Worm (Caenorhabditis elegans) whole organism, L1 larva: ENCODE data around the gene grl-25.

ENCODE experiments used
- C04F5.9 ChIP-seq: sonication (generic microtip); optimal IDR thresholded peaks from 2 replicates; lab custom pipeline; 2016; ENCODE audit warnings: missing genetic modification characterization, missing compliant biosample characterization
- C16A3.4 ChIP-seq: fragments of 150-350 bp; optimal IDR thresholded peaks from 2 replicates; lab custom pipeline; 2014; ENCODE audit warnings: missing biosample characterization, missing genetic modification characterization
- C34B4.2 ChIP-seq: sonication (generic microtip); optimal IDR thresholded peaks from 2 replicates; lab custom pipeline; 2017; ENCODE audit warnings: mild to moderate bottlenecking, missing genetic modification characterization, missing compliant biosample characterization
- Y116A8C.19 ChIP-seq: sonication (generic microtip); optimal IDR thresholded peaks from 2 replicates; lab custom pipeline; 2016; ENCODE audit warnings: missing compliant biosample characterization, missing genetic modification characterization, borderline replicate concordance
- aha-1 ChIP-seq: fragments of 150-350 bp; optimal IDR thresholded peaks from 2 replicates; lab custom pipeline; 2014; ENCODE audit warnings: missing biosample characterization, missing genetic modification characterization
- aly-2 ChIP-seq: fragments of 150-350 bp; optimal IDR thresholded peaks from 2 replicates; lab custom pipeline; 2014; ENCODE audit warnings: missing biosample characterization, missing genetic modification characterization
- blmp-1 ChIP-seq: fragments of 150-350 bp; optimal IDR thresholded peaks from 2 replicates; lab custom pipeline; 2014; ENCODE audit warnings: missing biosample characterization, missing genetic modification characterization
- ceh-63 ChIP-seq: fragments of 200-800 bp; sonication (Bioruptor generic); optimal IDR thresholded peaks from 2 replicates; lab custom pipeline; 2018; ENCODE audit warnings: mild to moderate bottlenecking, missing genetic modification characterization, missing compliant biosample characterization
- ceh-82 ChIP-seq, 3 experiments: fragments of 150-350 bp in 1 of 3; sonication (generic microtip) in 2 of 3; optimal IDR thresholded peaks; 2 replicates each; lab custom pipeline; 2014 to 2017; ENCODE audit warnings: missing biosample characterization in 3 of 3, missing genetic modification characterization in 3 of 3
- ces-1 ChIP-seq: fragments of 150-350 bp; optimal IDR thresholded peaks from 2 replicates; lab custom pipeline; 2014; ENCODE audit warnings: missing biosample characterization, missing genetic modification reagents, missing genetic modification characterization
- dpl-1 ChIP-seq, 3 experiments: fragments of 150-350 bp in 2 of 3; sonication (generic microtip) in 1 of 3; optimal IDR thresholded peaks; 2 replicates each; lab custom pipeline; 2014 to 2017; ENCODE audit warnings: missing biosample characterization in 3 of 3, missing genetic modification characterization in 3 of 3, missing genetic modification reagents in 3 of 3
- dsc-1 ChIP-seq: sonication (generic microtip); optimal IDR thresholded peaks from 2 replicates; lab custom pipeline; 2016; ENCODE audit warnings: mild to moderate bottlenecking, missing genetic modification characterization, missing compliant biosample characterization
- elt-2 ChIP-seq: sonication (generic microtip); optimal IDR thresholded peaks from 2 replicates; lab custom pipeline; 2016; ENCODE audit warnings: missing genetic modification characterization, mild to moderate bottlenecking, inconsistent platforms, missing compliant biosample characterization, missing genetic modification reagents
- elt-3 ChIP-seq, 6 experiments: fragments of 150-350 bp in 1 of 6; sonication (generic microtip); optimal IDR thresholded peaks; 2 replicates each; lab custom pipeline; 2017 to 2018; ENCODE audit warnings: missing biosample characterization in 6 of 6, missing genetic modification characterization in 6 of 6, inconsistent platforms in 1 of 6
- fkh-10 ChIP-seq: sonication (generic microtip); optimal IDR thresholded peaks from 2 replicates; lab custom pipeline; 2017; ENCODE audit warnings: missing biosample characterization, missing genetic modification reagents, missing genetic modification characterization
- fkh-4 ChIP-seq: sonication (generic microtip); optimal IDR thresholded peaks from 2 replicates; lab custom pipeline; 2016; ENCODE audit warnings: missing compliant biosample characterization, missing genetic modification characterization, borderline replicate concordance
- hlh-17 ChIP-seq: fragments of 200-800 bp; sonication (Bioruptor generic); optimal IDR thresholded peaks from 2 replicates; lab custom pipeline; 2018; ENCODE audit warnings: missing genetic modification characterization, mild to moderate bottlenecking, missing compliant biosample characterization, moderate library complexity, borderline replicate concordance
- hlh-4 ChIP-seq: sonication (generic microtip); optimal IDR thresholded peaks from 2 replicates; lab custom pipeline; 2016; ENCODE audit warnings: mild to moderate bottlenecking, missing genetic modification characterization, missing compliant biosample characterization
- hpl-2 ChIP-seq: fragments of 150-350 bp; optimal IDR thresholded peaks from 2 replicates; lab custom pipeline; 2014; ENCODE audit warnings: missing biosample characterization, missing genetic modification reagents, missing genetic modification characterization
- isw-1 ChIP-seq: fragments of 200-800 bp; sonication (Bioruptor generic); IDR thresholded peaks from 2 replicates; pipeline ENCODE4 v1.3.6; 2022; ENCODE audit warnings: missing genetic modification characterization, missing compliant biosample characterization
- jun-1 ChIP-seq: fragments of 150-350 bp; optimal IDR thresholded peaks from 2 replicates; lab custom pipeline; 2014; ENCODE audit warnings: missing biosample characterization, missing genetic modification reagents, missing genetic modification characterization
- lin-14 ChIP-seq: fragments of 200-800 bp; sonication (Bioruptor generic); optimal IDR thresholded peaks from 2 replicates; lab custom pipeline; 2018; ENCODE audit warnings: mild to moderate bottlenecking, missing genetic modification characterization, moderate library complexity, missing compliant biosample characterization
- lin-35 ChIP-seq, 2 experiments: fragments of 150-350 bp; optimal IDR thresholded peaks; 2 replicates each; lab custom pipeline; 2014; ENCODE audit warnings: missing biosample characterization in 2 of 2, missing genetic modification characterization in 2 of 2, missing genetic modification reagents in 2 of 2
- lin-39 ChIP-seq: fragments of 150-350 bp; optimal IDR thresholded peaks from 2 replicates; lab custom pipeline; 2014; ENCODE audit warnings: missing biosample characterization, missing genetic modification reagents, missing genetic modification characterization
- lir-3 ChIP-seq: sonication (generic microtip); optimal IDR thresholded peaks from 2 replicates; lab custom pipeline; 2016; ENCODE audit warnings: mild to moderate bottlenecking, missing genetic modification characterization, moderate library complexity, missing compliant biosample characterization; ENCODE audit not compliant: poor library complexity
- lsy-2 ChIP-seq, 2 experiments: fragments of 150-350 bp; optimal IDR thresholded peaks; 2 replicates each; lab custom pipeline; 2014; ENCODE audit warnings: missing biosample characterization in 2 of 2, missing genetic modification characterization in 2 of 2
- mab-9 ChIP-seq: fragments of 200-800 bp; sonication (Bioruptor generic); IDR thresholded peaks from 2 replicates; pipeline ENCODE4 v1.3.6; 2022; ENCODE audit warnings: missing genetic modification reagents, missing genetic modification characterization, missing compliant biosample characterization
- mef-2 ChIP-seq: fragments of 150-350 bp; optimal IDR thresholded peaks from 2 replicates; lab custom pipeline; 2014; ENCODE audit warnings: missing biosample characterization, missing genetic modification characterization
- mep-1 ChIP-seq: fragments of 150-350 bp; optimal IDR thresholded peaks from 2 replicates; lab custom pipeline; 2014; ENCODE audit warnings: missing biosample characterization, missing genetic modification characterization
- nhr-11 ChIP-seq: fragments of 150-350 bp; optimal IDR thresholded peaks from 2 replicates; lab custom pipeline; 2014; ENCODE audit warnings: missing biosample characterization, missing genetic modification characterization
- nhr-12 ChIP-seq: sonication (generic microtip); optimal IDR thresholded peaks from 2 replicates; lab custom pipeline; 2017; ENCODE audit warnings: missing biosample characterization, missing genetic modification characterization
- nhr-20 ChIP-seq: sonication (generic microtip); optimal IDR thresholded peaks from 2 replicates; lab custom pipeline; 2016; ENCODE audit warnings: mild to moderate bottlenecking, missing genetic modification characterization, missing compliant biosample characterization
- nhr-28 ChIP-seq: fragments of 150-350 bp; optimal IDR thresholded peaks from 2 replicates; lab custom pipeline; 2014; ENCODE audit warnings: missing biosample characterization, missing genetic modification characterization
- nhr-71 ChIP-seq: sonication (generic microtip); optimal IDR thresholded peaks from 2 replicates; lab custom pipeline; 2016; ENCODE audit warnings: mild to moderate bottlenecking, missing genetic modification characterization, moderate library complexity, missing compliant biosample characterization
- nhr-77 ChIP-seq: fragments of 150-350 bp; optimal IDR thresholded peaks from 2 replicates; lab custom pipeline; 2014; ENCODE audit warnings: missing biosample characterization, missing genetic modification characterization
- nhr-84 ChIP-seq: sonication (generic microtip); optimal IDR thresholded peaks from 2 replicates; lab custom pipeline; 2017; ENCODE audit warnings: missing biosample characterization, missing genetic modification characterization
- pag-3 ChIP-seq: sonication (generic microtip); optimal IDR thresholded peaks from 2 replicates; lab custom pipeline; 2017; ENCODE audit warnings: missing genetic modification characterization, mild to moderate bottlenecking, missing compliant biosample characterization, antibody characterized with exemption, borderline replicate concordance; ENCODE audit not compliant: insufficient read depth
- pqm-1 ChIP-seq: sonication (generic microtip); optimal IDR thresholded peaks from 3 replicates; lab custom pipeline; 2017; ENCODE audit warnings: missing biosample characterization, missing genetic modification characterization
- rnt-1 ChIP-seq: sonication (generic microtip); optimal IDR thresholded peaks from 2 replicates; lab custom pipeline; 2016; ENCODE audit warnings: mild to moderate bottlenecking, missing genetic modification characterization, moderate library complexity, missing compliant biosample characterization
- skn-1 ChIP-seq: fragments of 150-350 bp; optimal IDR thresholded peaks from 2 replicates; lab custom pipeline; 2014; ENCODE audit warnings: missing biosample characterization, missing genetic modification characterization
- snu-23 ChIP-seq: sonication (generic microtip); optimal IDR thresholded peaks from 2 replicates; lab custom pipeline; 2016; ENCODE audit warnings: missing genetic modification characterization, missing compliant biosample characterization
- sox-4 ChIP-seq: sonication (generic microtip); optimal IDR thresholded peaks from 2 replicates; lab custom pipeline; 2016; ENCODE audit warnings: missing genetic modification characterization, missing compliant biosample characterization
- sup-37 ChIP-seq: fragments of 200-800 bp; sonication (Bioruptor generic); optimal IDR thresholded peaks from 2 replicates; lab custom pipeline; 2018; ENCODE audit warnings: mild to moderate bottlenecking, missing genetic modification characterization, missing compliant biosample characterization
- swsn-7 ChIP-seq: sonication (generic microtip); optimal IDR thresholded peaks from 2 replicates; lab custom pipeline; 2016; ENCODE audit warnings: missing genetic modification characterization, missing compliant biosample characterization
- unc-30 ChIP-seq: sonication (generic microtip); optimal IDR thresholded peaks from 2 replicates; lab custom pipeline; 2017; ENCODE audit warnings: missing biosample characterization, missing genetic modification characterization
- unc-62 ChIP-seq: fragments of 150-350 bp; optimal IDR thresholded peaks from 2 replicates; lab custom pipeline; 2014; ENCODE audit warnings: missing biosample characterization, missing genetic modification reagents, missing genetic modification characterization
- unc-86 ChIP-seq: sonication (generic microtip); optimal IDR thresholded peaks from 2 replicates; lab custom pipeline; 2016; ENCODE audit warnings: missing genetic modification characterization, missing compliant biosample characterization
- vab-15 ChIP-seq: sonication (generic microtip); optimal IDR thresholded peaks from 2 replicates; lab custom pipeline; 2017; ENCODE audit warnings: missing genotype, mild to moderate bottlenecking, missing genetic modification characterization, missing compliant biosample characterization
- zag-1 ChIP-seq: fragments of 150-350 bp; optimal IDR thresholded peaks from 2 replicates; lab custom pipeline; 2014; ENCODE audit warnings: missing biosample characterization, missing genetic modification characterization
- ztf-11 ChIP-seq, 2 experiments: sonication (generic microtip); optimal IDR thresholded peaks; 2 replicates each; lab custom pipeline; 2016 to 2017; ENCODE audit warnings: missing genetic modification characterization in 2 of 2, missing biosample characterization in 1 of 2, missing compliant biosample characterization in 1 of 2

grl-25 gene

DNA sequence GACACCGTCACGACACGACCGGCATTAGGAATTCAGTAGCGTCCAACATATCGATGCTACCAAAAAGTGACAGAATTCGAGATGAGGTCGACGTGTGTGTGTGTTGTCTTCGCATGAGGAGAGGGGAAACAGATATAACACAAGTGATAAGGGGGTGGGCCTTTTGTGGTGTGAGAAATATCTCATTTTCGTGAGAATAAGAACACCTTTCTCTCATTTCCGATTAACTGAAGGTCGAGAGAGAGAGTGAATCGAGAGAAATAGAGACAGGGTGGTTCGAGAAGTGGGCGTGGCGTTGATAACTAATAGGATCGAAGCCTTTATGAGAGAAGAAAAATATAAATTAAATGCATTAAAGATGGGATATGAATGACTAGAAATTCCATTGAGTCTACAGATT is 21.0 kb downstream of the grl-25 start:
- TF ChIP-seq mef-2 (tag; lab: Kevin White, UChicago) (no peak), unc-86 (tag; lab: Kevin White, UChicago) (peak; percentile 52), nhr-71 (tag; lab: Kevin White, UChicago) (peak; percentile 29), lin-14 (GFP tag; lab: Kevin White, UChicago) (peak; percentile 59), blmp-1 (peak; percentile 83), elt-3 (tag; optimal IDR thresholded peaks at IDR 0.05; lab: Kevin White, UChicago) (peak in 3 of 6 experiments; percentile 38 to 69 (median 51)), snu-23 (GFP tag; lab: Kevin White, UChicago) (peak; percentile 33), dsc-1 (tag; lab: Kevin White, UChicago) (peak; percentile 34), swsn-7 (no peak)

DNA sequence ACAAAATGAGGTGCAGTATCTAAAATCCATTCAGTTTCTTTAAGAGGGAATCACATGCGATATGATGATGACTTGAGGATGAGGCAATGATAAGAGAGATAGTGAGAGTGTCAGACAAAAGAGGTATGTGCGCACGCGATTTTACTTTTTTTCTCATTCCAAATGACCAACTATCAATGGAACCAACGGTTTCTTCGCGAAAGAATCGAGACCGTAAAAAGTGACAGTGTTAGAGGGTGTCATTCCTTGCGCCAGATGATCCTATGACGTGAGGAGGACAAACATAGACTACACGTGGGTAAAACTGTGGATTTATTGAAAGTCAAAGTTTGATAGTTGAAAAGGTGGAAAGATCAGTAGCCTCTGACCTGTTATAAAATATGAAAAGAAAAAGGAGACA is 21.7 kb downstream of the grl-25 start:
- peak; percentile 67 for TF ChIP-seq nhr-20
- TF ChIP-seq fkh-4: no peak
- no peak for TF ChIP-seq pqm-1 (tag; lab: Kevin White, UChicago)
- TF ChIP-seq mep-1 (tag; lab: Kevin White, UChicago): peak; percentile 25
- TF ChIP-seq ces-1 (GFP tag; lab: Kevin White, UChicago): no peak
- TF ChIP-seq vab-15 (tag; lab: Kevin White, UChicago): no peak
- TF ChIP-seq aly-2 (tag; lab: Kevin White, UChicago): no peak
- TF ChIP-seq ztf-11 (tag; optimal IDR thresholded peaks at IDR 0.05; lab: Kevin White, UChicago): no peak
- TF ChIP-seq lin-35 (GFP tag; optimal IDR thresholded peaks at IDR 0.05; lab: Kevin White, UChicago): peak; percentile 15 to 68
- no peak for TF ChIP-seq mab-9 (GFP tag; lab: Robert Waterston, UW)
- TF ChIP-seq rnt-1 (tag; lab: Kevin White, UChicago): no peak
- TF ChIP-seq C16A3.4 (tag; lab: Kevin White, UChicago): peak; percentile 1
- TF ChIP-seq nhr-12 (tag; lab: Kevin White, UChicago): no peak
- TF ChIP-seq sup-37: no peak
- peak in 1 of 2 experiments; percentile 46 for TF ChIP-seq lsy-2 (tag; optimal IDR thresholded peaks at IDR 0.05; lab: Kevin White, UChicago)
- TF ChIP-seq dpl-1 (GFP tag; optimal IDR thresholded peaks at IDR 0.05; lab: Kevin White, UChicago): peak in 1 of 3 experiments; percentile 20
- no peak for TF ChIP-seq hpl-2 (GFP tag; lab: Kevin White, UChicago)
- TF ChIP-seq pag-3: no peak
- TF ChIP-seq C04F5.9: no peak
- TF ChIP-seq nhr-84 (tag; lab: Kevin White, UChicago): no peak
- peak; percentile 40 for TF ChIP-seq lir-3 (tag; lab: Kevin White, UChicago)
- TF ChIP-seq lin-39 (tag; lab: Kevin White, UChicago): no peak
- TF ChIP-seq hlh-4: no peak
- TF ChIP-seq ceh-63 (GFP tag; lab: Kevin White, UChicago): no peak
- TF ChIP-seq jun-1 (tag; lab: Kevin White, UChicago): peak; percentile 5
- TF ChIP-seq C34B4.2 (tag; lab: Kevin White, UChicago): no peak
- no peak for TF ChIP-seq fkh-10 (GFP tag; lab: Kevin White, UChicago)
- TF ChIP-seq nhr-28: no peak
- peak; percentile 50 for TF ChIP-seq nhr-71 (tag; lab: Kevin White, UChicago)
- TF ChIP-seq unc-62 (GFP tag; lab: Kevin White, UChicago): no peak
- no peak for TF ChIP-seq Y116A8C.19 (tag; lab: Kevin White, UChicago)
- no peak for TF ChIP-seq hlh-17
- no peak for TF ChIP-seq zag-1 (tag; lab: Kevin White, UChicago)
- TF ChIP-seq elt-2 (tag; lab: Kevin White, UChicago): no peak
- TF ChIP-seq elt-3 (tag; optimal IDR thresholded peaks at IDR 0.05; lab: Kevin White, UChicago): peak; percentile 16 to 87 (median 75)
- TF ChIP-seq skn-1 (tag; lab: Kevin White, UChicago): peak; percentile 23
- TF ChIP-seq isw-1 (GFP tag; lab: Robert Waterston, UW): no peak
- TF ChIP-seq sox-4 (tag; lab: Kevin White, UChicago): no peak
- no peak for TF ChIP-seq nhr-77 (tag; lab: Kevin White, UChicago)
- no peak for TF ChIP-seq nhr-11 (tag; lab: Kevin White, UChicago)
- peak; percentile 97 for TF ChIP-seq blmp-1
- no peak for TF ChIP-seq aha-1 (tag; lab: Kevin White, UChicago)
- TF ChIP-seq unc-30 (tag; lab: Kevin White, UChicago): no peak
- TF ChIP-seq ceh-82 (tag; optimal IDR thresholded peaks at IDR 0.05; lab: Kevin White, UChicago): no peak
